Worm (Caenorhabditis elegans) whole organism, L2 larva: Measurements from ENCODE around the gene C05D12.3.

Experiments used
- Y55F3AM.14 ChIP-seq: fragments of 200-800 bp; sonication (Bioruptor generic); optimal IDR thresholded peaks from 2 replicates; lab custom pipeline; 2018; ENCODE audit warnings: mild to moderate bottlenecking, missing genetic modification characterization, missing compliant biosample characterization
- aly-2 ChIP-seq: fragments of 150-350 bp; optimal IDR thresholded peaks from 2 replicates; lab custom pipeline; 2014; ENCODE audit warnings: missing biosample characterization, missing genetic modification characterization
- ceh-16 ChIP-seq: fragments of 150-350 bp; optimal IDR thresholded peaks from 2 replicates; lab custom pipeline; 2014; ENCODE audit warnings: missing biosample characterization, missing genetic modification characterization
- lin-13 ChIP-seq: fragments of 150-350 bp; optimal IDR thresholded peaks from 2 replicates; lab custom pipeline; 2014; ENCODE audit warnings: missing biosample characterization, missing genetic modification reagents, missing genetic modification characterization
- mdl-1 ChIP-seq, 2 experiments: fragments of 150-350 bp in 1 of 2; sonication (generic microtip) in 1 of 2; optimal IDR thresholded peaks; 2 replicates each; lab custom pipeline; 2017; ENCODE audit warnings: missing biosample characterization in 2 of 2, missing genetic modification characterization in 2 of 2
- skn-1 ChIP-seq: sonication (generic microtip); optimal IDR thresholded peaks from 2 replicates; lab custom pipeline; 2017; ENCODE audit warnings: missing biosample characterization, missing genetic modification characterization
- ztf-4 ChIP-seq: fragments of 150-350 bp; optimal IDR thresholded peaks from 2 replicates; lab custom pipeline; 2014; ENCODE audit warnings: missing biosample characterization, missing genetic modification characterization

DNA sequence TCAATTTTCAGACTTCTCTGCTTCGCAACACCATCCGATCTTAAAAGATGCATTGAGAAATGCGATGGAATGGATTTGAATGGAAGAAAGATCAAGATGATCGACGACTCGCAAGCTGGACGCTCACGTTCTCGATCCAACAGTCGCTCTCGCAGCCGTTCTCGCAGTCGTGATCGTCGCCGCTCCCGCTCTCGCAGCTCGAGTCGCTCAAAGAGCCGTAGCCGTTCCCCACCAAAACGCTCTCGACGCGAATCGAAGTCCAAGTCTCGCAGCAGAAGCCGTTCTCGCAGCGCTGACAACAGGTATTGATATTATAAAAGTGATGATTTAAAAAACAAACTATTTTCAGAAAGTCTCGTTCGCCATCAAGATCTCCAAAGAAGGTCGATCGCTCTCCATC, 30.1 kb downstream of the C05D12.3 start:
- no peak for TF ChIP-seq skn-1 (tag; lab: Kevin White, UChicago)
- TF ChIP-seq ztf-4 = no peak
- no peak for TF ChIP-seq mdl-1 (tag; optimal IDR thresholded peaks at IDR 0.05; lab: Kevin White, UChicago)
- TF ChIP-seq lin-13 (GFP tag; lab: Kevin White, UChicago) = no peak
- no peak for TF ChIP-seq Y55F3AM.14
- TF ChIP-seq ceh-16 (tag; lab: Kevin White, UChicago) = no peak
- no peak for TF ChIP-seq aly-2 (tag; lab: Kevin White, UChicago)
